Fruit fly (Drosophila melanogaster) whole organism, pupa: Measurements from ENCODE around the gene CG1092.

Source experiments
- CG13204 ChIP-seq: fragments of 200-800 bp; sonication (Bioruptor generic); optimal IDR thresholded peaks from 2 replicates; lab custom pipeline; 2018; ENCODE audit warnings: missing biosample characterization, mild to moderate bottlenecking, missing genetic modification characterization, moderate library complexity
- CG14655 ChIP-seq: fragments of 200-800 bp; sonication (Bioruptor generic); optimal IDR thresholded peaks from 3 replicates; lab custom pipeline; 2017; ENCODE audit warnings: mild to moderate bottlenecking, missing biosample characterization, missing genetic modification reagents, missing genetic modification characterization
- CG15710 ChIP-seq: fragments of 200-800 bp; sonication (Bioruptor generic); optimal IDR thresholded peaks from 2 replicates; lab custom pipeline; 2018; ENCODE audit warnings: missing biosample characterization, mild to moderate bottlenecking, missing genetic modification characterization, moderate library complexity
- D1 ChIP-seq: fragments of 200-800 bp; sonication (Bioruptor generic); optimal IDR thresholded peaks from 2 replicates; lab custom pipeline; 2018; ENCODE audit warnings: missing biosample characterization, mild to moderate bottlenecking, missing genetic modification characterization, moderate library complexity
- gl ChIP-seq: fragments of 200-800 bp; sonication (Bioruptor generic); optimal IDR thresholded peaks from 2 replicates; lab custom pipeline; 2018; ENCODE audit warnings: missing biosample characterization, mild to moderate bottlenecking, missing genetic modification characterization
- rn ChIP-seq: fragments of 200-800 bp; sonication (Bioruptor generic); IDR thresholded peaks from 2 replicates; pipeline ENCODE4 v1.3.6; 2022; ENCODE audit warnings: missing biosample characterization, missing genetic modification characterization

dm6 chr3R:4234991-4235553 is 31.5 kb upstream of the CG1092 start, which contains the start of gene Gel:
- no peak for TF ChIP-seq CG13204 (GFP tag; lab: Kevin White, UChicago)
- no peak for TF ChIP-seq rn (GFP tag; lab: Robert Waterston, UW)
- TF ChIP-seq D1 (tag; lab: Kevin White, UChicago) = no peak
- TF ChIP-seq CG15710 (tag; lab: Kevin White, UChicago) = no peak
- no peak for TF ChIP-seq gl (tag; lab: Kevin White, UChicago)
- no peak for TF ChIP-seq CG14655 (GFP tag; lab: Kevin White, UChicago)
